Worm (Caenorhabditis elegans) whole organism, L1 larva: ENCODE results near the gene letm-1.

ENCODE experiments used
- Y116A8C.19 ChIP-seq: sonication (generic microtip); optimal IDR thresholded peaks from 2 replicates; lab custom pipeline; 2016; ENCODE audit warnings: missing compliant biosample characterization, missing genetic modification characterization, borderline replicate concordance
- ama-1 ChIP-seq: fragments of 150-350 bp; optimal IDR thresholded peaks from 2 replicates; lab custom pipeline; 2014
- blmp-1 ChIP-seq: fragments of 150-350 bp; optimal IDR thresholded peaks from 2 replicates; lab custom pipeline; 2014; ENCODE audit warnings: missing biosample characterization, missing genetic modification characterization
- ceh-8 ChIP-seq: fragments of 200-800 bp; sonication (Bioruptor generic); optimal IDR thresholded peaks from 2 replicates; lab custom pipeline; 2018; ENCODE audit warnings: mild to moderate bottlenecking, missing genetic modification characterization, moderate library complexity, missing compliant biosample characterization
- ceh-88 ChIP-seq: fragments of 200-800 bp; sonication (Bioruptor generic); IDR thresholded peaks from 2 replicates; pipeline ENCODE4 v1.3.6; 2022; ENCODE audit warnings: missing genetic modification characterization, missing compliant biosample characterization
- fos-1 ChIP-seq: fragments of 150-350 bp; optimal IDR thresholded peaks from 2 replicates; lab custom pipeline; 2014; ENCODE audit warnings: missing biosample characterization, missing genetic modification characterization
- hlh-17 ChIP-seq: fragments of 200-800 bp; sonication (Bioruptor generic); optimal IDR thresholded peaks from 2 replicates; lab custom pipeline; 2018; ENCODE audit warnings: missing genetic modification characterization, mild to moderate bottlenecking, missing compliant biosample characterization, moderate library complexity, borderline replicate concordance
- irx-1 ChIP-seq: sonication (generic microtip); optimal IDR thresholded peaks from 2 replicates; lab custom pipeline; 2016; ENCODE audit warnings: missing genetic modification characterization, missing compliant biosample characterization
- isw-1 ChIP-seq: fragments of 200-800 bp; sonication (Bioruptor generic); IDR thresholded peaks from 2 replicates; pipeline ENCODE4 v1.3.6; 2022; ENCODE audit warnings: missing genetic modification characterization, missing compliant biosample characterization
- lin-15B ChIP-seq: fragments of 150-350 bp; sonication (generic microtip); optimal IDR thresholded peaks from 3 replicates; lab custom pipeline; 2014; ENCODE audit warnings: missing biosample characterization, missing genetic modification characterization
- lin-35 ChIP-seq, 2 experiments: fragments of 150-350 bp; optimal IDR thresholded peaks; 2 replicates each; lab custom pipeline; 2014; ENCODE audit warnings: missing biosample characterization in 2 of 2, missing genetic modification characterization in 2 of 2, missing genetic modification reagents in 2 of 2
- lir-3 ChIP-seq: sonication (generic microtip); optimal IDR thresholded peaks from 2 replicates; lab custom pipeline; 2016; ENCODE audit warnings: mild to moderate bottlenecking, missing genetic modification characterization, moderate library complexity, missing compliant biosample characterization; ENCODE audit not compliant: poor library complexity
- mep-1 ChIP-seq: fragments of 150-350 bp; optimal IDR thresholded peaks from 2 replicates; lab custom pipeline; 2014; ENCODE audit warnings: missing biosample characterization, missing genetic modification characterization
- nhr-11 ChIP-seq: fragments of 150-350 bp; optimal IDR thresholded peaks from 2 replicates; lab custom pipeline; 2014; ENCODE audit warnings: missing biosample characterization, missing genetic modification characterization
- nhr-12 ChIP-seq: sonication (generic microtip); optimal IDR thresholded peaks from 2 replicates; lab custom pipeline; 2017; ENCODE audit warnings: missing biosample characterization, missing genetic modification characterization
- nhr-237 ChIP-seq: fragments of 150-350 bp; optimal IDR thresholded peaks from 2 replicates; lab custom pipeline; 2014; ENCODE audit warnings: missing biosample characterization, missing genetic modification characterization
- nhr-76 ChIP-seq: sonication (generic microtip); optimal IDR thresholded peaks from 2 replicates; lab custom pipeline; 2017; ENCODE audit warnings: missing biosample characterization, missing genetic modification characterization
- nhr-77 ChIP-seq: fragments of 150-350 bp; optimal IDR thresholded peaks from 2 replicates; lab custom pipeline; 2014; ENCODE audit warnings: missing biosample characterization, missing genetic modification characterization
- pqm-1 ChIP-seq: sonication (generic microtip); optimal IDR thresholded peaks from 3 replicates; lab custom pipeline; 2017; ENCODE audit warnings: missing biosample characterization, missing genetic modification characterization
- rnt-1 ChIP-seq: sonication (generic microtip); optimal IDR thresholded peaks from 2 replicates; lab custom pipeline; 2016; ENCODE audit warnings: mild to moderate bottlenecking, missing genetic modification characterization, moderate library complexity, missing compliant biosample characterization
- skn-1 ChIP-seq: fragments of 150-350 bp; optimal IDR thresholded peaks from 2 replicates; lab custom pipeline; 2014; ENCODE audit warnings: missing biosample characterization, missing genetic modification characterization
- sox-4 ChIP-seq: sonication (generic microtip); optimal IDR thresholded peaks from 2 replicates; lab custom pipeline; 2016; ENCODE audit warnings: missing genetic modification characterization, missing compliant biosample characterization
- sptf-1 ChIP-seq: fragments of 150-350 bp; optimal IDR thresholded peaks from 2 replicates; lab custom pipeline; 2014; ENCODE audit warnings: missing biosample characterization, missing genetic modification characterization
- sup-37 ChIP-seq: fragments of 200-800 bp; sonication (Bioruptor generic); optimal IDR thresholded peaks from 2 replicates; lab custom pipeline; 2018; ENCODE audit warnings: mild to moderate bottlenecking, missing genetic modification characterization, missing compliant biosample characterization
- tlp-1 ChIP-seq: fragments of 150-350 bp; optimal IDR thresholded peaks from 2 replicates; lab custom pipeline; 2014; ENCODE audit warnings: missing biosample characterization, missing genetic modification characterization
- unc-62 ChIP-seq: fragments of 150-350 bp; optimal IDR thresholded peaks from 2 replicates; lab custom pipeline; 2014; ENCODE audit warnings: missing biosample characterization, missing genetic modification reagents, missing genetic modification characterization
- unc-86 ChIP-seq: sonication (generic microtip); optimal IDR thresholded peaks from 2 replicates; lab custom pipeline; 2016; ENCODE audit warnings: missing genetic modification characterization, missing compliant biosample characterization
- xbp-1 ChIP-seq: sonication (generic microtip); optimal IDR thresholded peaks from 2 replicates; lab custom pipeline; 2016; ENCODE audit warnings: missing genetic modification characterization, missing compliant biosample characterization
- zip-4 ChIP-seq: fragments of 200-800 bp; sonication (Bioruptor generic); optimal IDR thresholded peaks from 2 replicates; lab custom pipeline; 2018; ENCODE audit warnings: mild to moderate bottlenecking, missing genetic modification characterization, moderate library complexity, missing compliant biosample characterization

letm-1 gene

DNA sequence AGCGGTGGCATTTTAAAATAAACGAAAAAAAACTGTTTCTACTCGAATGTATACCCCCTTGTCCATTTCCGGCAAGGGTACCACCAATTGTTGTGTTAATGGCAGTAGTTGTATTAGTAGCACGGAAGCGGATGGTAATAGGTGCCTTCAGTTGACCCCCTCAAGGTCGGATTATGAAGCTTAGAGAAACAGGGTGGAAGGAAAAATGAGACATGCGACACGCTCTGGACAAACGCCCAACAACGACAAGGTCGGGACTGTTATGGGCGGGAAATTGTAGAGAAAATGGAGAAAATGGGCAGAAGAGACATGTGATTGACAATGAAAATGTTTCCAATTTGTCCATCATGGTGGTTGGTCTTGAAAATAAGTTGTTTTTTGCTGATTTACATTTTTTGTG lies 42.9 kb downstream of the letm-1 start, which contains the start of gene T01D3.3 (continued):
- no peak for TF ChIP-seq skn-1 (tag; lab: Kevin White, UChicago)
- TF ChIP-seq nhr-77 = no peak
- TF ChIP-seq irx-1 (tag; lab: Kevin White, UChicago) = no peak
- TF ChIP-seq Y116A8C.19 = no peak
- TF ChIP-seq ceh-88 = no peak
- no peak for TF ChIP-seq unc-62 (GFP tag; lab: Kevin White, UChicago)
- no peak for TF ChIP-seq sox-4 (tag; lab: Kevin White, UChicago)
- no peak for TF ChIP-seq ama-1 (lab: Kevin White, UChicago)
- peak; percentile 92 for TF ChIP-seq blmp-1
- no peak for TF ChIP-seq nhr-11 (tag; lab: Kevin White, UChicago)
- TF ChIP-seq lin-15B (tag; lab: Kevin White, UChicago) = no peak
- TF ChIP-seq xbp-1 (tag; lab: Kevin White, UChicago) = no peak
- TF ChIP-seq mep-1 (tag; lab: Kevin White, UChicago) = peak; percentile 56
- no peak for TF ChIP-seq zip-4 (GFP tag; lab: Kevin White, UChicago)

DNA sequence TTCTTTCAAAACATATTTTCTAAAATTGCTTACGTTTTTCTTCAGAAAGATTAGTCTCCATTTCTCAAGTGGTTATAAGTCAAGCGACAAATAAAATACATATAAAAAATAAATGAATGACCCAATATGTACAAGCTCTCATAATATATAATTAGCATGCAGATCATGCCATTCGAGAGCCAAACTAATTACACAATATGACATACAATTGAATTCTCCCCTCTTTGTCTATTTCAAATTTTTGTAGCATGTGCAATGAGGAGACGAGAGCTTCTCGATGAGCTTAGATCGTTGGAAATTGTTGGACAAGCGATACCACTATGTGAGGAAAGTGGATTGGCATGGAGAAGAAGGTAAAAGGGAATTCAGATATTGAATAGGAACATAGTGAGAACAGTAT lies 46.2 kb downstream of the letm-1 start, which contains the start of gene hlh-34:
Gene hlh-34 (minus strand): TSS at position 101 of the 400 bp plus-strand sequence.
- TF ChIP-seq lin-35 (GFP tag; optimal IDR thresholded peaks at IDR 0.05; lab: Kevin White, UChicago) (no peak), rnt-1 (tag; lab: Kevin White, UChicago) (no peak), nhr-12 (tag; lab: Kevin White, UChicago) (no peak)

DNA sequence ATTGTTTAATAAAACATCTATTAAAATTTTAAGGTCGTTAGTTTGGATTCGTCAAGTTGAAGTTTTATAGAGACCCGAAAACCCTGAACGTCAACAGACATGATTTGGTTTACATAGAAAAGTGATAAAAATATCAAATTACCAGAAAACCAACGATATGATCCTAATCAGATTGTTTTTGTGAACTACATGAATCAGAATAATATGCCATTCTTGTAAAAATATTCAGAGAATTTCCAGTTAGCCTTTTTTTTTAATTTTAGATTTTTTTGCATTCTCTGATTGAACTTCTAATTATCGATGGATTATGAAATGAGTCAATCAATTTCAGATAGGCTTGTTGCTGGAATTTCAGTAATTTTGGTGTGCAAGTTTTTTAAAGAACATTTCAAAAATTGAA lies 50.0 kb downstream of the letm-1 start, which contains the start of gene srx-96:
Gene srx-96 (plus strand): TSS at position 301 of the 400 bp plus-strand sequence.
- no peak for TF ChIP-seq lin-15B (tag; lab: Kevin White, UChicago)
- TF ChIP-seq fos-1 (tag; lab: Kevin White, UChicago) = no peak
- no peak for TF ChIP-seq unc-86 (tag; lab: Kevin White, UChicago)
- no peak for TF ChIP-seq isw-1
- TF ChIP-seq sup-37 = no peak
- no peak for TF ChIP-seq nhr-237
- no peak for TF ChIP-seq hlh-17 (GFP tag; lab: Kevin White, UChicago)
- TF ChIP-seq ceh-8 = no peak
- no peak for TF ChIP-seq pqm-1
- no peak for TF ChIP-seq tlp-1 (tag; lab: Kevin White, UChicago)
- TF ChIP-seq nhr-76 (tag; lab: Kevin White, UChicago) = no peak
- TF ChIP-seq sptf-1 (tag; lab: Kevin White, UChicago) = no peak
- TF ChIP-seq lir-3 (tag; lab: Kevin White, UChicago) = no peak
